Worm (Caenorhabditis elegans) whole organism, early embryonic: ENCODE results near the gene hda-6.
A peak's percentile ranks its signal among the peaks of the same experiment; 100 is the strongest.

ENCODE experiments used
- B0310.2 ChIP-seq: sonication (generic microtip); optimal IDR thresholded peaks from 2 replicates; lab custom pipeline; 2016; ENCODE audit warnings: mild to moderate bottlenecking, missing genetic modification characterization, missing compliant biosample characterization
- F13C5.2 ChIP-seq: sonication (generic microtip); optimal IDR thresholded peaks from 2 replicates; lab custom pipeline; 2017; ENCODE audit warnings: mild to moderate bottlenecking, missing genetic modification characterization, inconsistent platforms, missing compliant biosample characterization
- aly-1 ChIP-seq: sonication (generic microtip); optimal IDR thresholded peaks from 2 replicates; lab custom pipeline; 2016; ENCODE audit warnings: missing genetic modification characterization, missing compliant biosample characterization
- ama-1 ChIP-seq: fragments of 150-350 bp; optimal IDR thresholded peaks from 2 replicates; lab custom pipeline; 2014
- ceh-13 ChIP-seq: fragments of 200-800 bp; sonication (Bioruptor generic); optimal IDR thresholded peaks from 2 replicates; lab custom pipeline; 2018; ENCODE audit warnings: mild to moderate bottlenecking, missing genetic modification characterization, missing compliant biosample characterization
- ceh-36 ChIP-seq: sonication (generic microtip); optimal IDR thresholded peaks from 2 replicates; lab custom pipeline; 2016; ENCODE audit warnings: missing genetic modification characterization, inconsistent platforms, missing compliant biosample characterization
- ets-7 ChIP-seq: sonication (generic microtip); optimal IDR thresholded peaks from 2 replicates; lab custom pipeline; 2016; ENCODE audit warnings: missing genotype, missing genetic modification characterization, missing compliant biosample characterization
- flt-1 ChIP-seq: fragments of 200-800 bp; sonication (Bioruptor generic); IDR thresholded peaks from 2 replicates; pipeline ENCODE4 v1.3.6; 2022; ENCODE audit warnings: missing genetic modification characterization, missing compliant biosample characterization
- hmbx-1 ChIP-seq: sonication (generic microtip); optimal IDR thresholded peaks from 2 replicates; lab custom pipeline; 2016; ENCODE audit warnings: mild to moderate bottlenecking, missing genetic modification characterization, missing compliant biosample characterization
- hmg-4 ChIP-seq: fragments of 200-800 bp; sonication (Bioruptor generic); optimal IDR thresholded peaks from 2 replicates; lab custom pipeline; 2018; ENCODE audit warnings: mild to moderate bottlenecking, missing genetic modification characterization, missing compliant biosample characterization
- hnd-1 ChIP-seq: sonication (generic microtip); optimal IDR thresholded peaks from 2 replicates; lab custom pipeline; 2016; ENCODE audit warnings: missing genetic modification characterization, missing compliant biosample characterization
- pes-1 ChIP-seq: fragments of 200-800 bp; sonication (Bioruptor generic); IDR thresholded peaks from 2 replicates; pipeline ENCODE4 v1.3.6; 2022; ENCODE audit warnings: missing genetic modification reagents, missing genetic modification characterization, missing compliant biosample characterization
- scrt-1 ChIP-seq: fragments of 200-800 bp; sonication (Bioruptor generic); IDR thresholded peaks from 2 replicates; pipeline ENCODE4 v1.3.6; 2022; ENCODE audit warnings: missing genetic modification characterization, missing compliant biosample characterization
- sea-1 ChIP-seq: fragments of 200-800 bp; sonication (Bioruptor generic); conservative IDR thresholded peaks from 2 replicates; pipeline ENCODE4 v1.3.6; 2022; ENCODE audit warnings: missing genetic modification characterization, missing compliant biosample characterization
- tbx-11 ChIP-seq: fragments of 200-800 bp; sonication (Bioruptor generic); IDR thresholded peaks from 2 replicates; pipeline ENCODE4 v1.3.6; 2022; ENCODE audit warnings: missing genetic modification characterization, missing compliant biosample characterization
- tbx-37 ChIP-seq: fragments of 200-800 bp; sonication (Bioruptor generic); conservative IDR thresholded peaks from 2 replicates; pipeline ENCODE4 v1.3.6; 2022; ENCODE audit warnings: missing genetic modification reagents, missing genetic modification characterization, missing compliant biosample characterization
- tra-4 ChIP-seq: sonication (generic microtip); optimal IDR thresholded peaks from 2 replicates; lab custom pipeline; 2017; ENCODE audit warnings: missing genetic modification characterization, missing compliant biosample characterization

The hda-6 gene

DNA sequence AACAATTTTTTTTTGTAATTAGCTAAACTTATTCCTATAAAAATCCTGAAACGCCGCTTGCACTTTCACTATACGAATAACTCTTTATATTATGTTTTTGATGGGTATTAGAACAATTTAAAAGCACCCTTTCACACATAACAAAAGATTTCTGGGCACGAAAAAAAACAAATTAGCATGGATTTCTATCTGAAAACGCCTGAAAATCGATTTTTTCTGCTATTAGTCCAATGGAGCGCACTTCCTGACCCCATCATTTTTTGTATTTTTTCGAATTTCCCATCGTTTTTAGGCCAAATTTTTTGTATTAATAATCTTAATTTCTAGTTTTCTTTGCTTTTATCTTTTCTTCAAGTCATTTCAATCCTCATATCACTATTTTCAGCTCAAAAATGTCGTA lies 5.3 kb upstream of the hda-6 start, which contains the start of gene F41H10.3:
Gene F41H10.3, plus strand, starts transcription at position 388 of the 400 bp plus-strand sequence.
- TF ChIP-seq sea-1 (GFP tag; lab: Robert Waterston, UW) (no peak), tbx-37 (GFP tag; lab: Robert Waterston, UW) (no peak), flt-1 (GFP tag; lab: Robert Waterston, UW) (no peak)

DNA sequence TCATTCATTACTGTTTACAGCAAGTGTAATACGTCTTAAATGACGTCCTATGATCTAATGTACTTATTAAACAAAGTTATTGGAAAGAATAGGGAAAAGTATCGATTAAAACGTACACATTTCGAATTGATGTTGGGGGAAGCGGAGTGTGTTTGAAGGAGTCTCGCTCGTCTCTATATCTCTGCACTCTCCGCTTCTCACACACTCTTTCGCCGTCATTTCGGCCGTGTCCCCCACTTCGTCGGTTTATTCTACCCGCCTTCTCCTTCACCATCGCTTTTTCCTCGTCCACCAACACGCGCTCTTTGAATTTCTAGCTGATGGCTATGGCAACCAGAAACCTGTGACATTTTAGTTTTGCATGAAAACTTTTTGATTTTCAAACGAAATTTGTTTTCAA lies 4.8 kb upstream of the hda-6 start:
- TF ChIP-seq ama-1 (lab: Kevin White, UChicago): no peak
- TF ChIP-seq aly-1 (tag; lab: Kevin White, UChicago): peak; percentile 33

DNA sequence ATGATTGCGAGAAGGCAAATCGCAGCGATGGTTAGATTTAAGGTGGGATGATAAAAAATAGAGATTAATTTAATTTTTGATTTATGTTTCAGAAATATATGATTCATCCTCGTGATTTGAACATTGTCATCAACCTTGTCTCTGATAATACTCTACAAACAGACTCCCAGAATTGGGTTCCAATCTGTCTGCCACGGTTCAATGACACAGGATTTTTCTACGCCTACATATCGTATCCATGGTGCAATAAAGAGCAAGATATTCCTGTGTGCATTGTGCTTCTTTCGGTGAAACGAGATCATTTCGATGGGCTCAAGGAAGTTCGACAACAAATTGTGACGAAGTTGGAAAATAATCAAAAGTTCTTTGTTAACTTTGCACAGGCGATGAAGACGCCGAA lies 3.8 kb upstream of the hda-6 start:
- TF ChIP-seq hmg-4 (GFP tag; lab: Kevin White, UChicago) (no peak), aly-1 (tag; lab: Kevin White, UChicago) (no peak), F13C5.2 (tag; lab: Kevin White, UChicago) (no peak), tbx-11 (no peak), flt-1 (GFP tag; lab: Robert Waterston, UW) (no peak), B0310.2 (tag; lab: Kevin White, UChicago) (no peak), ceh-36 (tag; lab: Kevin White, UChicago) (no peak), sea-1 (GFP tag; lab: Robert Waterston, UW) (no peak), tra-4 (tag; lab: Kevin White, UChicago) (no peak), hnd-1 (tag; lab: Kevin White, UChicago) (no peak), hmbx-1 (tag; lab: Kevin White, UChicago) (no peak), ets-7 (tag; lab: Kevin White, UChicago) (no peak), ama-1 (lab: Kevin White, UChicago) (no peak), scrt-1 (GFP tag; lab: Robert Waterston, UW) (no peak), tbx-37 (GFP tag; lab: Robert Waterston, UW) (no peak), pes-1 (no peak), ceh-13 (GFP tag; lab: Kevin White, UChicago) (no peak)

DNA sequence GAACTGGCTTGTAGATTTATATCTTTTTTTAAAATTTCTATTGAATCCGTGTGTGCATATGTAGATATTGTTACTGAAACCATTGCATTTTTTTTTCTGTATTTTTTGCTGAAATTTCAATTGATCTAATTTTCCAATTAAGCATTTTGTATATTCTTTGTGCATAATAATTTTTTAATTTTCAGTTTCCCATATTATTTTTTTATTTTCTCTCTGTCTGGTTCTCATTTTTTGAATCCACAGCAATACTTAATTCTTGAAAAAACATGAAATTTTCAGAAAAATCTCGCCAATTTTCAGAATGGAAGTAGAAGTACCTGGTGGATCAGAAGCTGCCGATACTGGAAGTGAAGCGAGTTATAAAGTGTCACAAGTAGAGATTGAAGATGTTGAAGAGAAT lies 2.5 kb upstream of the hda-6 start, which contains the start of gene sand-1:
Gene sand-1, plus strand, starts transcription at position 301 of the 400 bp plus-strand sequence.
- TF ChIP-seq aly-1 (tag; lab: Kevin White, UChicago) (no peak), ama-1 (lab: Kevin White, UChicago) (no peak), ceh-36 (tag; lab: Kevin White, UChicago) (no peak), hnd-1 (tag; lab: Kevin White, UChicago) (no peak), F13C5.2 (tag; lab: Kevin White, UChicago) (no peak), hmbx-1 (tag; lab: Kevin White, UChicago) (no peak), ceh-13 (GFP tag; lab: Kevin White, UChicago) (no peak), scrt-1 (GFP tag; lab: Robert Waterston, UW) (no peak), pes-1 (no peak), tbx-37 (GFP tag; lab: Robert Waterston, UW) (no peak), B0310.2 (tag; lab: Kevin White, UChicago) (no peak), flt-1 (GFP tag; lab: Robert Waterston, UW) (no peak), ets-7 (tag; lab: Kevin White, UChicago) (no peak), sea-1 (GFP tag; lab: Robert Waterston, UW) (no peak), tbx-11 (no peak), hmg-4 (GFP tag; lab: Kevin White, UChicago) (no peak), tra-4 (tag; lab: Kevin White, UChicago) (no peak)

DNA sequence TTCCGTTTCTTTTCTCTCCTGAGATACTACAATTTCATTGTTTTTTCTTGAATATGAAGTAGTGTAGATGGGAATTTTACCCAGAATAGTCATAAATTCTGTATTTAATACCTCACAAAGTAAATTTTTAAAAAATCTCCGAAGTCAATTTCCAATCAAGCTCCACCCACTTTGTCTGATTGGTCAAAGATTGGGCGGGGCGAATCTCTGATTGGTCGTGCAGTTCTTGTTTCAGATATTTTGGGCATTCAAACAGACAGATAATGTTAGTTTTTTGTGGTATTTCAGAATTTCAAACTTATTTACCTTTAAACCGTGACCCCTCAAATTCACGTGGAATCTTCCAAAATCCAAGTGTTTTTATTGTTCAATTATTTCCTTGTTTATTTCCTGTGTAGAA lies 3.6 kb downstream of the hda-6 start, which contains the start of gene F41H10.5:
Gene F41H10.5, plus strand, starts transcription at position 375 of the 400 bp plus-strand sequence.
- TF ChIP-seq pes-1: no peak
- no peak for TF ChIP-seq ama-1 (lab: Kevin White, UChicago)
- TF ChIP-seq hnd-1 (tag; lab: Kevin White, UChicago): no peak
- no peak for TF ChIP-seq B0310.2 (tag; lab: Kevin White, UChicago)

DNA sequence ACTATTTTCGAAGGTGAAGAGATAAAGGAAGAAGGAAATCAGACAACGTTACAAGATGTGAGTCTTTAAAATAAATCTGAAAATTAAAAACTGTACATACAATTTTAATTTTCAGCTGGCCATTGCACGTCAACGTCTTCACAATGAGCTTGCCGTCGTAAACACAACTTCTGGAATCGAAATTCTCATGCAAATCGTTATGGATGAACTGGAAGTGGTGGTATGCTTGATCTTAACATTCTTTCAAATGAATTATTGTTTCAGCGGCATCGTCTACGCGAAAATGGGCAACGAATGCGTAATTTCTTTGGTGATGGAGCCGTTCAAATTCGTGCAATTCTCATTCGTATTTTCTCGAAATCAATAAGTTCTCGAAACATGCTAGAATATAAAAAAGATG lies 9.5 kb downstream of the hda-6 start:
- TF ChIP-seq tra-4 (tag; lab: Kevin White, UChicago) (no peak), aly-1 (tag; lab: Kevin White, UChicago) (no peak), hnd-1 (tag; lab: Kevin White, UChicago) (no peak), ets-7 (tag; lab: Kevin White, UChicago) (no peak)

DNA sequence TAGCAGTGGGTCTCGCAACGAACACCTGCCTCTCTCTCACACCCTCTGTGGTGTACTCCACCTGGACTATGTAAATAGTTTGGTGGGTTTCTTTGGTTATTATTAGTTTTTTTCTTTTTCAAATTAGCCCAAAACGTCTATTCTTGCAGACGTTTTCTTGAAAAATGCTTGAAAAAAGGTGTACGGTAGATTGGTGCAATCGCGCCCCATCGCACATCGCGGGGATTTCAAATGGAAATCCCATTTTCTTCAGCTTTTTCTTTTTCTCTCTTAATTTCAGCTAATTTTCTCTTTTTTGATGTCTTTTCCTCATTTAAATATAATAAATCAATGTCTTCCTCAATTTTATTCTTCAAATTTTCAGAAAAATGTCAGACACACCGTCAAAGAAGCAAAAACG lies 10.0 kb downstream of the hda-6 start, which contains the start of gene Y4C6B.1:
Gene Y4C6B.1, plus strand, starts transcription at position 365 of the 400 bp plus-strand sequence.
- TF ChIP-seq aly-1 (tag; lab: Kevin White, UChicago) (no peak), ama-1 (lab: Kevin White, UChicago) (no peak), pes-1 (0 out of 2 replicates have a peak, but pooled peaks have one; percentile 41), F13C5.2 (tag; lab: Kevin White, UChicago) (no peak)

DNA sequence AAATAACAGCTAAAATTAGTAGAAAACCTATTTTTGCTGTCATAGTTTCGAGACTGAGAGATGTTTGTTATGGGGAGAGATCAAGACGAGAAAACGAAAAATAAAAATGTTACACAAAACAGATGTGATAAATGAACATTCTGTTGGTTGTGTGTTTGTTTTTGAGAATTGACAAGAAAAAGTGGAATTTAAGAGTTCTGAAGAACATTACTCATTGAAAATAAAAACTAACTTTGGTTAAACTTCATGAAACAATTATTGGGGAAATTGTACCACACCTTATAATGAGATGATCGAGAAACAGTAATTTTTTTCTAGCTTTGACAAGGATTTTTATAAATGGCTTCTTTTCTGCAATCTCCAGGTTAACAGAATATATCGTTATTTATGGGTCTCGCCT lies 10.7 kb downstream of the hda-6 start, which contains the start of gene Y4C6B.7:
Gene Y4C6B.7, minus strand, starts transcription at position 101 of the 400 bp plus-strand sequence.
- TF ChIP-seq hmbx-1 (tag; lab: Kevin White, UChicago): no peak
- TF ChIP-seq tbx-37 (GFP tag; lab: Robert Waterston, UW): no peak
- TF ChIP-seq scrt-1 (GFP tag; lab: Robert Waterston, UW): no peak
- no peak for TF ChIP-seq sea-1 (GFP tag; lab: Robert Waterston, UW)
- no peak for TF ChIP-seq hnd-1 (tag; lab: Kevin White, UChicago)
- TF ChIP-seq tra-4 (tag; lab: Kevin White, UChicago): no peak
- TF ChIP-seq B0310.2 (tag; lab: Kevin White, UChicago): no peak
- no peak for TF ChIP-seq aly-1 (tag; lab: Kevin White, UChicago)
- no peak for TF ChIP-seq pes-1
- no peak for TF ChIP-seq ceh-13 (GFP tag; lab: Kevin White, UChicago)
- TF ChIP-seq ets-7 (tag; lab: Kevin White, UChicago): no peak
- no peak for TF ChIP-seq flt-1 (GFP tag; lab: Robert Waterston, UW)
- TF ChIP-seq F13C5.2 (tag; lab: Kevin White, UChicago): no peak
- no peak for TF ChIP-seq ceh-36 (tag; lab: Kevin White, UChicago)
- TF ChIP-seq tbx-11: no peak
- TF ChIP-seq ama-1 (lab: Kevin White, UChicago): no peak
- no peak for TF ChIP-seq hmg-4 (GFP tag; lab: Kevin White, UChicago)
